Fruit fly (Drosophila melanogaster): ENCODE measurements around the gene se.

DNA sequence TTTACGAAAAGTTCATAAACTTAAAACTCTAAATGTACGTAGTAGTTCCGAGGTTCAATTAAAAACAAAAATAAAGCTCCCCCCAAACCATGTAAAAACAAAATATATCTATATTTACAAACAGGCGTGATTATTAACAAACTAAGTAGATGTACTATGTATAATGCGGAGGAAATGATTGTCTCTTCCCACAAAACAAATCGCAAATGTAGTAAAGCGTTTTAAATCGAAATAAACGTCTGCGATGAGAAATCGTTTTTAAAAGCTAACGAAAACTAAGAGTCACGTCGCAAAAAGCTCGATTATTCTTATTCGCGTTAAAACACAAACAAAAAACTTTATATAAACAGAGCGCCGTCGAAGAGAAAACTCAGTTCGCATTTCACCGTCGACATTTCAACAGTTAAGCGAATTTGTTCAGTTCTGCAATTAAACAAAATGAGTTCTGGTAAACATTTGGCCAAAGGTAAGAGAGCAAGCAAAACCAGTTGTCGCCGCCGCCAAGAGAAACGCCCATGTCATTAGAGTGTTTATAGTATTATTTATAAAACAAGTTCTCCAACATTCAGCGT is 1.8 kb upstream of the se start, which contains the start of gene GstO3:
- TF ChIP-seq CTCF (optimal IDR thresholded peaks at IDR 0.05) (no peak), CG8478 (optimal IDR thresholded peaks at IDR 0.05) (no peak)

Measured in S2 (cell line).